Fruit fly (Drosophila melanogaster): ENCODE measurements around the gene CG43680.

The CG43680 gene

dm6 chr3L:15051325-15051724, 1.8 kb downstream of the CG43680 start, which contains the start of gene CG43679:
TSS of gene CG43679 (minus strand) at chr3L:15051425.
- TF ChIP-seq Dll (optimal IDR thresholded peaks at IDR 0.05), result no peak
- TF ChIP-seq pan (optimal IDR thresholded peaks at IDR 0.05), result no peak
- TF ChIP-seq psq (optimal IDR thresholded peaks at IDR 0.05), result no peak
- no peak for TF ChIP-seq EcR (GFP tag; optimal IDR thresholded peaks at IDR 0.05)
- TF ChIP-seq CG8478 (optimal IDR thresholded peaks at IDR 0.05), result no peak

dm6 chr3L:15050706-15051105, 2.4 kb downstream of the CG43680 start, which contains the start of gene CG12310:
TSS of gene CG12310 (minus strand) at chr3L:15050806.
- TF ChIP-seq CG8478 (optimal IDR thresholded peaks at IDR 0.05) (no peak), psq (optimal IDR thresholded peaks at IDR 0.05) (no peak), EcR (GFP tag; optimal IDR thresholded peaks at IDR 0.05) (no peak), Dll (optimal IDR thresholded peaks at IDR 0.05) (no peak), usp (GFP tag; optimal IDR thresholded peaks at IDR 0.05) (no peak), pan (optimal IDR thresholded peaks at IDR 0.05) (no peak)

- TF ChIP-seq usp (GFP tag; optimal IDR thresholded peaks at IDR 0.05), result no peak
- TF ChIP-seq EcR (GFP tag; optimal IDR thresholded peaks at IDR 0.05), result no peak
- no peak for TF ChIP-seq Dll (optimal IDR thresholded peaks at IDR 0.05)
- no peak for TF ChIP-seq pan (optimal IDR thresholded peaks at IDR 0.05)
- no peak for TF ChIP-seq psq (optimal IDR thresholded peaks at IDR 0.05)
- no peak for TF ChIP-seq CG8478 (optimal IDR thresholded peaks at IDR 0.05)
Observed at dm6 chr3L:15050109-15050508, 3.0 kb downstream of the CG43680 start, which contains the start of gene CG18581. TSS of gene CG18581 (minus strand) at chr3L:15050209.

- TF ChIP-seq usp (GFP tag; optimal IDR thresholded peaks at IDR 0.05), result no peak
- TF ChIP-seq Dll (optimal IDR thresholded peaks at IDR 0.05), result no peak
- TF ChIP-seq EcR (GFP tag; optimal IDR thresholded peaks at IDR 0.05), result no peak
- no peak for TF ChIP-seq psq (optimal IDR thresholded peaks at IDR 0.05)
- no peak for TF ChIP-seq pan (optimal IDR thresholded peaks at IDR 0.05)
- no peak for TF ChIP-seq CG8478 (optimal IDR thresholded peaks at IDR 0.05)
Observed at dm6 chr3L:15049395-15049794, 3.8 kb downstream of the CG43680 start, which contains the start of gene CG43678. TSS of gene CG43678 (minus strand) at chr3L:15049495.

- TF ChIP-seq Dll (optimal IDR thresholded peaks at IDR 0.05), result no peak
- TF ChIP-seq pan (optimal IDR thresholded peaks at IDR 0.05), result no peak
Observed at dm6 chr3L:15048091-15048490, 5.1 kb downstream of the CG43680 start.

- TF ChIP-seq pan (optimal IDR thresholded peaks at IDR 0.05) (no peak), CG8478 (optimal IDR thresholded peaks at IDR 0.05) (no peak), Dll (optimal IDR thresholded peaks at IDR 0.05) (no peak), EcR (GFP tag; optimal IDR thresholded peaks at IDR 0.05) (no peak), psq (optimal IDR thresholded peaks at IDR 0.05) (no peak), usp (GFP tag; optimal IDR thresholded peaks at IDR 0.05) (no peak)
Observed at dm6 chr3L:15047606-15048005, 5.5 kb downstream of the CG43680 start.

dm6 chr3L:15045114-15045513, 8.0 kb downstream of the CG43680 start:
- no peak for TF ChIP-seq usp (GFP tag; optimal IDR thresholded peaks at IDR 0.05)
- TF ChIP-seq EcR (GFP tag; optimal IDR thresholded peaks at IDR 0.05), result no peak
- TF ChIP-seq CG8478 (optimal IDR thresholded peaks at IDR 0.05), result no peak
- no peak for TF ChIP-seq Dll (optimal IDR thresholded peaks at IDR 0.05)
- TF ChIP-seq pan (optimal IDR thresholded peaks at IDR 0.05), result no peak
- TF ChIP-seq psq (optimal IDR thresholded peaks at IDR 0.05), result no peak

- no peak for TF ChIP-seq usp (GFP tag; optimal IDR thresholded peaks at IDR 0.05)
Observed at dm6 chr3L:15043874-15044336, 9.2 kb downstream of the CG43680 start, which contains the start of gene ind. TSS of gene ind (minus strand) at chr3L:15043924.

- no peak for TF ChIP-seq usp (GFP tag; optimal IDR thresholded peaks at IDR 0.05)
Observed at dm6 chr3L:15043465-15043864, 9.7 kb downstream of the CG43680 start.

- TF ChIP-seq usp (GFP tag; optimal IDR thresholded peaks at IDR 0.05), result no peak
- no peak for TF ChIP-seq psq (optimal IDR thresholded peaks at IDR 0.05)
- TF ChIP-seq CG8478 (optimal IDR thresholded peaks at IDR 0.05), result no peak
Observed at dm6 chr3L:15042470-15042869, 10.7 kb downstream of the CG43680 start, which contains the start of gene Rpn12R. TSS of gene Rpn12R (minus strand) at chr3L:15042570.

dm6 chr3L:15040329-15040886, 12.7 kb downstream of the CG43680 start:
- TF ChIP-seq Dll (optimal IDR thresholded peaks at IDR 0.05) (no peak), CG8478 (optimal IDR thresholded peaks at IDR 0.05) (no peak)

dm6 chr3L:15039510-15039909, 13.6 kb downstream of the CG43680 start:
- TF ChIP-seq psq (optimal IDR thresholded peaks at IDR 0.05) (no peak), pan (optimal IDR thresholded peaks at IDR 0.05) (no peak), CG8478 (optimal IDR thresholded peaks at IDR 0.05) (no peak), Dll (optimal IDR thresholded peaks at IDR 0.05) (no peak), EcR (GFP tag; optimal IDR thresholded peaks at IDR 0.05) (no peak), usp (GFP tag; optimal IDR thresholded peaks at IDR 0.05) (no peak)

dm6 chr3L:15035585-15035984, 17.6 kb downstream of the CG43680 start:
- TF ChIP-seq EcR (GFP tag; optimal IDR thresholded peaks at IDR 0.05) (no peak), psq (optimal IDR thresholded peaks at IDR 0.05) (no peak), CG8478 (optimal IDR thresholded peaks at IDR 0.05) (no peak), pan (optimal IDR thresholded peaks at IDR 0.05) (no peak), usp (GFP tag; optimal IDR thresholded peaks at IDR 0.05) (no peak), Dll (optimal IDR thresholded peaks at IDR 0.05) (no peak)

- TF ChIP-seq pan (optimal IDR thresholded peaks at IDR 0.05), result no peak
Observed at dm6 chr3L:15034714-15035076, 18.5 kb downstream of the CG43680 start.
